Fruit fly (Drosophila melanogaster) whole organism, pupa: ENCODE results near the gene Sema1a.

ENCODE experiments used
- CG10348 ChIP-seq: fragments of 200-800 bp; sonication (Bioruptor generic); IDR thresholded peaks from 2 replicates; pipeline ENCODE4 v1.3.6; 2022; ENCODE audit warnings: missing biosample characterization, missing genetic modification characterization
- CG12605 ChIP-seq: fragments of 200-800 bp; sonication (Bioruptor generic); IDR thresholded peaks from 2 replicates; pipeline ENCODE4 v1.3.6; 2022; ENCODE audit warnings: missing biosample characterization, missing genetic modification characterization
- CG13204 ChIP-seq: fragments of 200-800 bp; sonication (Bioruptor generic); optimal IDR thresholded peaks from 2 replicates; lab custom pipeline; 2018; ENCODE audit warnings: missing biosample characterization, mild to moderate bottlenecking, missing genetic modification characterization, moderate library complexity
- CG14655 ChIP-seq: fragments of 200-800 bp; sonication (Bioruptor generic); optimal IDR thresholded peaks from 3 replicates; lab custom pipeline; 2017; ENCODE audit warnings: mild to moderate bottlenecking, missing biosample characterization, missing genetic modification reagents, missing genetic modification characterization
- CG15710 ChIP-seq: fragments of 200-800 bp; sonication (Bioruptor generic); optimal IDR thresholded peaks from 2 replicates; lab custom pipeline; 2018; ENCODE audit warnings: missing biosample characterization, mild to moderate bottlenecking, missing genetic modification characterization, moderate library complexity
- CG17806 ChIP-seq: fragments of 200-800 bp; sonication (Bioruptor generic); optimal IDR thresholded peaks from 2 replicates; lab custom pipeline; 2018; ENCODE audit warnings: missing biosample characterization, mild to moderate bottlenecking, missing genetic modification characterization, moderate library complexity
- CG32121 ChIP-seq: fragments of 200-800 bp; sonication (Bioruptor generic); IDR thresholded peaks from 2 replicates; pipeline ENCODE4 v1.3.6; 2022; ENCODE audit warnings: missing biosample characterization, missing genetic modification characterization
- CG34367 ChIP-seq: fragments of 200-800 bp; sonication (Bioruptor generic); optimal IDR thresholded peaks from 2 replicates; lab custom pipeline; 2018; ENCODE audit warnings: missing biosample characterization, mild to moderate bottlenecking, missing genetic modification characterization
- CG4496 ChIP-seq: fragments of 200-800 bp; sonication (Bioruptor generic); IDR thresholded peaks from 3 replicates; pipeline ENCODE4 v1.3.6; 2022; ENCODE audit warnings: missing biosample characterization, missing genetic modification characterization
- CG8159 ChIP-seq: fragments of 200-800 bp; sonication (Bioruptor generic); optimal IDR thresholded peaks from 3 replicates; lab custom pipeline; 2018; ENCODE audit warnings: missing biosample characterization, mild to moderate bottlenecking, missing genetic modification characterization, moderate library complexity
- CG8301 ChIP-seq: fragments of 200-800 bp; sonication (Bioruptor generic); optimal IDR thresholded peaks from 2 replicates; lab custom pipeline; 2018; ENCODE audit warnings: missing biosample characterization, mild to moderate bottlenecking, missing genetic modification characterization
- CG9948 ChIP-seq: fragments of 200-800 bp; sonication (Bioruptor generic); optimal IDR thresholded peaks from 2 replicates; lab custom pipeline; 2018; ENCODE audit warnings: missing biosample characterization, mild to moderate bottlenecking, missing genetic modification characterization, moderate library complexity
- D1 ChIP-seq: fragments of 200-800 bp; sonication (Bioruptor generic); optimal IDR thresholded peaks from 2 replicates; lab custom pipeline; 2018; ENCODE audit warnings: missing biosample characterization, mild to moderate bottlenecking, missing genetic modification characterization, moderate library complexity
- EcR ChIP-seq: fragments of 200-800 bp; sonication (Bioruptor generic); optimal IDR thresholded peaks from 3 replicates; lab custom pipeline; 2019; ENCODE audit warnings: missing biosample characterization, missing genetic modification characterization, mild to moderate bottlenecking, moderate library complexity, missing genetic modification reagents
- Ets98B ChIP-seq: fragments of 200-800 bp; sonication (Bioruptor generic); IDR thresholded peaks from 2 replicates; pipeline ENCODE4 v1.3.6; 2022; ENCODE audit warnings: missing biosample characterization, missing genetic modification characterization
- Pif1A ChIP-seq: fragments of 200-800 bp; sonication (Bioruptor generic); optimal IDR thresholded peaks from 3 replicates; lab custom pipeline; 2016; ENCODE audit warnings: missing biosample characterization, missing genetic modification characterization
- Pif1B ChIP-seq: fragments of 200-800 bp; sonication (Bioruptor generic); optimal IDR thresholded peaks from 3 replicates; lab custom pipeline; 2016; ENCODE audit warnings: missing biosample characterization, missing genetic modification characterization
- Snoo ChIP-seq: fragments of 200-800 bp; sonication (Bioruptor generic); optimal IDR thresholded peaks from 3 replicates; lab custom pipeline; 2017; ENCODE audit warnings: missing biosample characterization, mild to moderate bottlenecking, missing genetic modification characterization, inconsistent platforms
- fd96Ca ChIP-seq: fragments of 200-800 bp; sonication (Bioruptor generic); IDR thresholded peaks from 3 replicates; pipeline ENCODE4 v1.3.6; 2022; ENCODE audit warnings: missing biosample characterization, missing genetic modification characterization
- gl ChIP-seq: fragments of 200-800 bp; sonication (Bioruptor generic); optimal IDR thresholded peaks from 2 replicates; lab custom pipeline; 2018; ENCODE audit warnings: missing biosample characterization, mild to moderate bottlenecking, missing genetic modification characterization
- rn ChIP-seq: fragments of 200-800 bp; sonication (Bioruptor generic); IDR thresholded peaks from 2 replicates; pipeline ENCODE4 v1.3.6; 2022; ENCODE audit warnings: missing biosample characterization, missing genetic modification characterization

Gene Sema1a

DNA sequence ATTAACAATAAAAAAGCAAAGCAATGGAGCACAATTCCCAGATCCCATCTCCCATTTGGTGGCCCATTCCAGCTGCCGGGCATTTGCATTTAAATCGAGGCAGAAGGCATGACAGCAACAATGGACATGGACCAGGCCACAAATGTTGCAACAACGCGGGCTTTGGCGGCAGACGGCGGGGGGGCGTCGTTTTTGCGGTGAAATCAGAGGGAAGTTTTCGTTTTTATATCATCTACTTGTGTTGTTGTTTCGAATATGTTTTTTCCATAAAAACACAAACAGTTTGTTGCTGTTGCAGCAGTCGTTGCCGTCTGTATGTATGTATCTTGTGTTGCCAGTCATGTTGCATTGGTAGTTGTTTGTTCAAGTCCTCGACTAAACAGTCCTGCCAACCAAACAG lies 117.6 kb downstream of the Sema1a start:
- TF ChIP-seq Pif1B (GFP tag; lab: Kevin White, UChicago), result no peak
- TF ChIP-seq CG9948 (tag; lab: Kevin White, UChicago), result no peak
- TF ChIP-seq CG13204 (GFP tag; lab: Kevin White, UChicago), result no peak
- no peak for TF ChIP-seq CG15710 (tag; lab: Kevin White, UChicago)
- TF ChIP-seq CG10348, result no peak
- TF ChIP-seq CG34367 (tag; lab: Kevin White, UChicago), result no peak

DNA sequence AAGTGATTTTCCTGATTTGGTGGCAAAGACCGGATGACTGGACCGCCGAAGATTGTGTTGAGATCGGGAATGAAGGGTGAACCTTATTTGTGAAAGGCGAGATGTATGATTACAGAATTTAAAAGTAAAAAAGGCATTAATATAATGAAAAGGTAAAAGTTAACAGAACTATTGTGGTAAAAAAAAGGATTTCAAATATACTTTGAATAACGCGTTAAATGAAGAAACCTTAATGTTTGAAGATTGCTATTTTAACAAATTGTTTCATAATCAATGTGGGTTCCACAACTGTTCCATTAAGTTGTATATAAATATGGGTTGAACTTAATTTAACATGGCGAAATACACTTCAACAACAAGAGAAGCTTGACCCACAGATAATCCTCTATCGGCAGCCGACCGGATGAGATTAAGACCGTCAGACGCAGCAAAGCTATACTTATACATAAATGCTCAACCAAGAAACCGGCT lies 130.4 kb downstream of the Sema1a start, which contains the start of gene Glt:
Gene Glt (plus strand): TSS at position 421 of the 471 bp plus-strand sequence.
- no peak for TF ChIP-seq CG10348
- TF ChIP-seq CG8159 (tag; lab: Kevin White, UChicago), result peak; percentile 79
- no peak for TF ChIP-seq CG34367 (tag; lab: Kevin White, UChicago)
- TF ChIP-seq CG14655, result peak; percentile 49
- TF ChIP-seq Pif1A, result peak; percentile 41
- TF ChIP-seq Snoo (tag; lab: Kevin White, UChicago), result no peak

DNA sequence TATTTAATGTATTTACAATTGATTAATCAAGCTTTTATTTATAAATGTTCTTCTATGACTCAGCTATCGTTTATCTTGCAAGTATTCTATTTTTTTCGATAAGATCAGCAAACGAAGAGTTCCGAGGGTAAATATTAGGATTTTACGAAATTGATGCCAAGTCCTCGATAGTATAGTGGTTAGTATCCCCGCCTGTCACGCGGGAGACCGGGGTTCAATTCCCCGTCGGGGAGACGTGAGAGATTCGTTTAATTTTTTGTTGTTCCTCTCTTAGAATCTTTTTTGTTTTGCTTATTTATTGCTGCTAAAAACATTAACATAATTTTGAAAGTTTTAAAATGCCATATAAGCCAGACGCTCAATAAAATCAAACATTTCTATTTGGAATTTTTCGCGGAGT lies 137.0 kb downstream of the Sema1a start:
- TF ChIP-seq rn (GFP tag; lab: Robert Waterston, UW) (no peak), CG8159 (tag; lab: Kevin White, UChicago) (no peak), Pif1B (GFP tag; lab: Kevin White, UChicago) (no peak), CG4496 (GFP tag; lab: Robert Waterston, UW) (no peak), CG34367 (tag; lab: Kevin White, UChicago) (no peak), fd96Ca (GFP tag; lab: Robert Waterston, UW) (no peak), CG15710 (tag; lab: Kevin White, UChicago) (no peak), CG14655 (no peak), CG12605 (GFP tag; lab: Robert Waterston, UW) (no peak), EcR (GFP tag; lab: Kevin White, UChicago) (no peak)

DNA sequence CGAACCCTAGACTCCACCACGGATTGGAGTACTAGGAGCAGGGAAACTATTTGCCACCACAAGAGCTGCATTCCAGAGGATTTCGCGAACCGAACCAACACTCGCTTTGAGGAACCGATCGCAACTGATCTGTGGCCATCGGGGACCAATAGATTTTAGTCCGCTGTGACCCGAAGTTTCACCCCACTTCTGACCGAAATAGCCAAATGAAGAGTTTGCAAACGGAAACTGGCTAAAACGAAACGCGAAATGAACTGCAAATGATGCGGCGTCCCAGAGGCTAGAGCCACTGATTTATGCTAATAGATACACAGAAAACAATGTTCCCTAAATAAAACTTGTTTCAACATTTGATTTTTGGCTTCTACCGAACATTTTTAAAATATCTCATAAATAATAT lies 137.8 kb downstream of the Sema1a start, which contains the start of gene CG9287:
Gene CG9287 (minus strand): TSS at position 101 of the 400 bp plus-strand sequence.
- TF ChIP-seq Ets98B (GFP tag; lab: Robert Waterston, UW), result no peak
- no peak for TF ChIP-seq CG32121 (GFP tag; lab: Robert Waterston, UW)
- no peak for TF ChIP-seq Snoo (tag; lab: Kevin White, UChicago)
- TF ChIP-seq CG10348, result no peak
- TF ChIP-seq Pif1B (GFP tag; lab: Kevin White, UChicago), result no peak
- no peak for TF ChIP-seq CG14655
- no peak for TF ChIP-seq CG34367 (tag; lab: Kevin White, UChicago)
- no peak for TF ChIP-seq CG15710 (tag; lab: Kevin White, UChicago)
- TF ChIP-seq CG12605 (GFP tag; lab: Robert Waterston, UW), result no peak
- TF ChIP-seq CG13204 (GFP tag; lab: Kevin White, UChicago), result no peak
- no peak for TF ChIP-seq CG4496 (GFP tag; lab: Robert Waterston, UW)
- no peak for TF ChIP-seq CG8301 (tag; lab: Kevin White, UChicago)
- TF ChIP-seq gl (tag; lab: Kevin White, UChicago), result no peak
- TF ChIP-seq Pif1A, result no peak
- no peak for TF ChIP-seq CG9948 (tag; lab: Kevin White, UChicago)
- TF ChIP-seq CG8159 (tag; lab: Kevin White, UChicago), result no peak

DNA sequence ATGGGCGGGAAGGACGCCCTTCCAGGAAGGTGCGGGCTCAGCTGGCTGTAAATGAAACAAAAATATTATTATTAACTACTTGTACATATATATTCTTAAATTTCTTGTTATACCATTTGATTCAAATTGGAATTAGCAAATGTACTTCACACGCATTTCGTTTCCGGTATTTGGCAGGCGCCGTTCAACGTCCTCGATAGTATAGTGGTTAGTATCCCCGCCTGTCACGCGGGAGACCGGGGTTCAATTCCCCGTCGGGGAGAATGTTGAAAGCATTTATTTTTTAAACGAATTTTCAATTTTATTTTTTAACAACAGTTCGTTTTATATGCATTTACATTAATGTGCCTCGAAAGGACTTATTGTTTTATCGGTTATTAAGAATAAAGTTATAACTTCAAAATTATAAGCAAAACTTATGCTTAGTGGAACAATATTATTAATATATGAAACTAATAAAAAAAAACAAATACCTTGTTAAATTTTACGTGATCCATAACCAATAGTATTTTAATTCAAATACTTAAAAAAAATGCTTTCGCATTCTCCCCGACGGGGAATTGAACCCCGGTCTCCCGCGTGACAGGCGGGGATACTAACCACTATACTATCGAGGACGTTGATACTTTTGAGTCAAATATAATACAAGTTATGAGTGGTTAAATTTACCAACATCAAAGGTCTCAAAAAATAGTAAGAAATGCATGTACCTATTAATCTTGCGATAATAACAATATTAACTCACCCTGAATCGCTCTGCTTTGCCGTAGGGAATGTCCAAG lies 141.5 kb downstream of the Sema1a start:
- TF ChIP-seq D1, result no peak

DNA sequence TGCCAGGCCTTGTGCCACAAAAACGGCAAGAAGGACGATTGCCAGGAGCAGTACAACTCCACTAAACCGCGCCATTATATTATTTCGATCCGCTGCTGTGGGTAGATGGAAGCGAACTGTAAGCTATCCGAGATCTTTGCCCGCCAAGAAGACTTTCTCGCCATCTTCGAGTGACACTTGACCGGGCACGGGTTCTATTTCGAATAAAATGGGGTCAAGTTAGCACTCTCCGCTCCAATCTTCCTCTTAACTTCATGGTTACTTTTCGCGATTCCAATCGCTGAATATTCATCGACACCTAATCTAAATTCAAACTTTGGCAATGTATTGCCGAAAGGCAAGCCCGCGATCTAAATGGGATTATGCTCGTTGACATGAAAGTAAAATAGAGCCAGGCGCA lies 142.3 kb downstream of the Sema1a start, which contains the start of gene CG9289:
Gene CG9289 (minus strand): TSS at position 101 of the 400 bp plus-strand sequence.
- TF ChIP-seq CG9948 (tag; lab: Kevin White, UChicago) (no peak), CG15710 (tag; lab: Kevin White, UChicago) (no peak), gl (tag; lab: Kevin White, UChicago) (no peak), CG8301 (tag; lab: Kevin White, UChicago) (no peak), CG34367 (tag; lab: Kevin White, UChicago) (no peak), CG13204 (GFP tag; lab: Kevin White, UChicago) (no peak), fd96Ca (GFP tag; lab: Robert Waterston, UW) (no peak), Snoo (tag; lab: Kevin White, UChicago) (no peak), rn (GFP tag; lab: Robert Waterston, UW) (no peak), Pif1A (no peak), CG10348 (no peak), EcR (GFP tag; lab: Kevin White, UChicago) (no peak), CG14655 (no peak), CG12605 (GFP tag; lab: Robert Waterston, UW) (no peak), CG17806 (tag; lab: Kevin White, UChicago) (no peak), CG4496 (GFP tag; lab: Robert Waterston, UW) (no peak)
- TF ChIP-seq, all 21 proteins: peak for 0
